Comparison of ENCODE assay signal across 1 fruit fly cellular context in the genomic region with DNA sequence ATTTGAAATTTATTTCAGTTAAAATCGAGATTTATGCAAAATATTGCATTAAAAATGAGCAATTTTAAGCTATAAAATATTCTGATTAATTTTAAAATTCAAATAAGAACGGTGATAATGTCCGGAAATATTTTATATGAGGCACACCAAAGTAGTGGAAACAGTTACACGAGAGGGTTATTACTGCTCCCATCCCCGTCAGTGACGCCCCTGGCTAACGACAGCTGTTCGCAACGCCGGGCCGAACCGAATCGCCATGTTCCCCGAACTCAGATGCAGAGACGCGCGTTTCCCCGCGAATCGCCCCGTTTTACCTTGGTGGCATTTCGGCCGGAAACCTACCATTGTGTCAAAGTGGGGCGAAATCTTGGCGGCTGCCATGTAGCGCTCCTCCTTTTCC.
TF ChIP-seq lines count a peak whose summit lies in the region.

No protein-coding gene starts in this region.

TF ChIP-seq in whole organism, embryonic, 481 proteins besides CTCF, POLR2A, EP300 and RAD21 (continued from another document):
- TF ChIP-seq CG7987 (GFP tag; optimal IDR thresholded peaks at IDR 0.05; lab: Kevin White, UChicago) (no peak), grau (tag; optimal IDR thresholded peaks at IDR 0.05; lab: Kevin White, UChicago) (peak; percentile 19), fd96Cb (tag; optimal IDR thresholded peaks at IDR 0.05; lab: Kevin White, UChicago) (no peak), dpn (GFP tag; optimal IDR thresholded peaks at IDR 0.05; lab: Kevin White, UChicago) (peak; percentile 26 to 36), CG12659 (GFP tag; optimal IDR thresholded peaks at IDR 0.05; lab: Kevin White, UChicago) (peak; percentile 28), schlank (tag; optimal IDR thresholded peaks at IDR 0.05; lab: Kevin White, UChicago) (no peak), CG7745 (tag; optimal IDR thresholded peaks at IDR 0.05; lab: Kevin White, UChicago) (no peak), CG4617 (GFP tag; optimal IDR thresholded peaks at IDR 0.05; lab: Kevin White, UChicago; ENCODE audit: borderline replicate concordance) (no peak), CG18619 (GFP tag; optimal IDR thresholded peaks at IDR 0.05; lab: Kevin White, UChicago) (peak; percentile 31), Hr78 (GFP tag; optimal IDR thresholded peaks at IDR 0.05; lab: Kevin White, UChicago) (no peak), Sox102F (GFP tag; optimal IDR thresholded peaks at IDR 0.05; lab: Kevin White, UChicago) (no peak), NFAT (GFP tag; IDR thresholded peaks at IDR 0.05; lab: Robert Waterston, UW) (0 out of 2 replicates have a peak, but pooled peaks have one; percentile 23), CG13296 (GFP tag; optimal IDR thresholded peaks at IDR 0.05; lab: Kevin White, UChicago) (peak; percentile 9), CG12744 (GFP tag; optimal IDR thresholded peaks at IDR 0.05; lab: Kevin White, UChicago) (no peak), nom (GFP tag; optimal IDR thresholded peaks at IDR 0.05; lab: Kevin White, UChicago) (no peak), kni (GFP tag; optimal IDR thresholded peaks at IDR 0.05; lab: Kevin White, UChicago) (no peak), chinmo (GFP tag; IDR thresholded peaks at IDR 0.05; lab: Robert Waterston, UW; ENCODE audit: partially characterized antibody) (no peak), Atf6 (GFP tag; IDR thresholded peaks at IDR 0.05; lab: Robert Waterston, UW) (peak; percentile 44; the same call in 1 of the 2 replicates), chm (GFP tag; IDR thresholded peaks at IDR 0.05; lab: Robert Waterston, UW) (no peak), CG10147 (GFP tag; optimal IDR thresholded peaks at IDR 0.05; lab: Kevin White, UChicago) (no peak), vnd (GFP tag; IDR thresholded peaks at IDR 0.05; lab: Robert Waterston, UW; ENCODE audit: partially characterized antibody) (no peak), CG42726 (GFP tag; IDR thresholded peaks at IDR 0.05; lab: Robert Waterston, UW; ENCODE audit: partially characterized antibody) (no peak), trh (GFP tag; optimal IDR thresholded peaks at IDR 0.05; lab: Kevin White, UChicago) (no peak), sob (GFP tag; IDR thresholded peaks at IDR 0.05; lab: Robert Waterston, UW) (peak; percentile 23; the same call in 1 of the 2 replicates), CG4282 (GFP tag; optimal IDR thresholded peaks at IDR 0.05; lab: Kevin White, UChicago) (no peak), ham (GFP tag; IDR thresholded peaks at IDR 0.05; lab: Robert Waterston, UW) (peak; percentile 17; the same call in 1 of the 2 replicates), CG7963 (GFP tag; IDR thresholded peaks at IDR 0.05; lab: Robert Waterston, UW; ENCODE audit: partially characterized antibody) (no peak), nerfin-1 (tag; optimal IDR thresholded peaks at IDR 0.05; lab: Kevin White, UChicago) (no peak), pan (optimal IDR thresholded peaks at IDR 0.05; lab: Kevin White, UChicago) (no peak), pan (GFP tag; optimal IDR thresholded peaks at IDR 0.05 in 1 of 2, IDR thresholded peaks at IDR 0.05 in 1 of 2) (peak in 1 of 2 experiments; percentile 64), Hsf (GFP tag; optimal IDR thresholded peaks at IDR 0.05; lab: Kevin White, UChicago) (no peak), hkb (optimal IDR thresholded peaks at IDR 0.05; lab: Kevin White, UChicago) (no peak), hkb (GFP tag; IDR thresholded peaks at IDR 0.05; lab: Robert Waterston, UW) (peak; percentile 69), Xbp1 (GFP tag; optimal IDR thresholded peaks at IDR 0.05; lab: Kevin White, UChicago) (peak; percentile 39), CG43689 (GFP tag; IDR thresholded peaks at IDR 0.05; lab: Robert Waterston, UW) (no peak), pnt (GFP tag; optimal IDR thresholded peaks at IDR 0.05; lab: Kevin White, UChicago) (no peak), crol (GFP tag; IDR thresholded peaks at IDR 0.05; lab: Robert Waterston, UW) (peak; percentile 28; the same call in 1 of the 2 replicates), CG9727 (GFP tag; optimal IDR thresholded peaks at IDR 0.05; lab: Kevin White, UChicago) (no peak), CG9932 (GFP tag; IDR thresholded peaks at IDR 0.05; lab: Robert Waterston, UW) (peak; percentile 54), klu (GFP tag; IDR thresholded peaks at IDR 0.05; lab: Robert Waterston, UW) (no peak), CG6689 (GFP tag; IDR thresholded peaks at IDR 0.05; lab: Robert Waterston, UW) (0 out of 2 replicates have a peak, but pooled peaks have one; percentile 13), row (GFP tag; IDR thresholded peaks at IDR 0.05; lab: Robert Waterston, UW) (peak; percentile 81), CG34422 (GFP tag; IDR thresholded peaks at IDR 0.05; lab: Robert Waterston, UW) (peak; percentile 62; the same call in 1 of the 3 replicates), NfI (GFP tag; optimal IDR thresholded peaks at IDR 0.05; lab: Kevin White, UChicago) (peak; percentile 24), Gug (GFP tag; IDR thresholded peaks at IDR 0.05; lab: Robert Waterston, UW) (peak; percentile 60; the same call in 2 of the 4 replicates), CG12769 (tag; optimal IDR thresholded peaks at IDR 0.05; lab: Kevin White, UChicago) (peak; percentile 32), CG32772 (GFP tag; IDR thresholded peaks at IDR 0.05; lab: Robert Waterston, UW) (no peak), p53 (GFP tag; optimal IDR thresholded peaks at IDR 0.05; lab: Kevin White, UChicago) (no peak), lilli (GFP tag; optimal IDR thresholded peaks at IDR 0.05; lab: Kevin White, UChicago) (peak; percentile 57), lov (optimal IDR thresholded peaks at IDR 0.05; lab: Kevin White, UChicago) (no peak), lov (GFP tag; IDR thresholded peaks at IDR 0.05; lab: Robert Waterston, UW) (0 out of 3 replicates have a peak, but pooled peaks have one; percentile 10), Gsc (GFP tag; IDR thresholded peaks at IDR 0.05; lab: Robert Waterston, UW) (no peak), Ptx1 (GFP tag; IDR thresholded peaks at IDR 0.05; lab: Robert Waterston, UW) (peak; percentile 50), mam (GFP tag; optimal IDR thresholded peaks at IDR 0.05; lab: Kevin White, UChicago) (peak; percentile 38), ranshi (GFP tag; IDR thresholded peaks at IDR 0.05; lab: Robert Waterston, UW) (0 out of 2 replicates have a peak, but pooled peaks have one; percentile 31), al (GFP tag; IDR thresholded peaks at IDR 0.05; lab: Robert Waterston, UW) (0 out of 2 replicates have a peak, but pooled peaks have one; percentile 8), CG17802 (tag; optimal IDR thresholded peaks at IDR 0.05; lab: Kevin White, UChicago) (no peak), Mes4 (GFP tag; optimal IDR thresholded peaks at IDR 0.05; lab: Kevin White, UChicago) (no peak), slbo (GFP tag; IDR thresholded peaks at IDR 0.05; lab: Robert Waterston, UW) (peak; percentile 74), sisA (GFP tag; IDR thresholded peaks at IDR 0.05; lab: Robert Waterston, UW) (peak; percentile 36; the same call in 1 of the 2 replicates), CG17359 (tag; optimal IDR thresholded peaks at IDR 0.05; lab: Kevin White, UChicago) (peak; percentile 39), ATbp (GFP tag; optimal IDR thresholded peaks at IDR 0.05; lab: Kevin White, UChicago) (no peak), jing (GFP tag; optimal IDR thresholded peaks at IDR 0.05; lab: Kevin White, UChicago) (no peak), ken (GFP tag; IDR thresholded peaks at IDR 0.05; lab: Robert Waterston, UW) (peak; percentile 26; the same call in 1 of the 3 replicates), CG9609 (GFP tag; optimal IDR thresholded peaks at IDR 0.05; lab: Kevin White, UChicago) (no peak), CG7839 (tag; optimal IDR thresholded peaks at IDR 0.05; lab: Kevin White, UChicago) (peak; percentile 25), MBD-R2 (GFP tag; IDR thresholded peaks at IDR 0.05; lab: Robert Waterston, UW) (peak; percentile 22), Camta (GFP tag; optimal IDR thresholded peaks at IDR 0.05; lab: Kevin White, UChicago) (peak; percentile 46), CG4404 (GFP tag; IDR thresholded peaks at IDR 0.05; lab: Robert Waterston, UW) (no peak), ewg (GFP tag; optimal IDR thresholded peaks at IDR 0.05; lab: Kevin White, UChicago) (no peak), CG17328 (GFP tag; IDR thresholded peaks at IDR 0.05; lab: Robert Waterston, UW) (peak; percentile 36), Jarid2 (GFP tag; optimal IDR thresholded peaks at IDR 0.05; lab: Kevin White, UChicago) (no peak), Rx (GFP tag; IDR thresholded peaks at IDR 0.05; lab: Robert Waterston, UW) (no peak), crp (GFP tag; optimal IDR thresholded peaks at IDR 0.05; lab: Kevin White, UChicago) (peak; percentile 10 to 82), CG8388 (GFP tag; optimal IDR thresholded peaks at IDR 0.05; lab: Kevin White, UChicago) (peak; percentile 41), E2f2 (GFP tag; IDR thresholded peaks at IDR 0.05; lab: Robert Waterston, UW) (no peak; the same call in 1 of the 2 replicates), CG10543 (GFP tag; optimal IDR thresholded peaks at IDR 0.05; lab: Kevin White, UChicago) (no peak), Antp (GFP tag; optimal IDR thresholded peaks at IDR 0.05; lab: Kevin White, UChicago) (peak; percentile 35), dmrt99B (tag; optimal IDR thresholded peaks at IDR 0.05; lab: Kevin White, UChicago) (peak; percentile 19), Doc2 (GFP tag; IDR thresholded peaks at IDR 0.05; lab: Robert Waterston, UW) (no peak), CG11504 (tag; optimal IDR thresholded peaks at IDR 0.05; lab: Kevin White, UChicago) (peak; percentile 31), otp (GFP tag; IDR thresholded peaks at IDR 0.05; lab: Robert Waterston, UW) (no peak), Rfx (GFP tag; IDR thresholded peaks at IDR 0.05; lab: Robert Waterston, UW) (peak; percentile 64), vvl (GFP tag; IDR thresholded peaks at IDR 0.05; lab: Robert Waterston, UW) (0 out of 2 replicates have a peak, but pooled peaks have one; percentile 40), crc (GFP tag; optimal IDR thresholded peaks at IDR 0.05; lab: Kevin White, UChicago) (peak; percentile 44), gem (tag; optimal IDR thresholded peaks at IDR 0.05; lab: Kevin White, UChicago) (peak; percentile 10), da (GFP tag; optimal IDR thresholded peaks at IDR 0.05; lab: Kevin White, UChicago) (no peak), Nf-YC (tag; optimal IDR thresholded peaks at IDR 0.05; lab: Kevin White, UChicago) (no peak), CG32532 (GFP tag; IDR thresholded peaks at IDR 0.05; lab: Robert Waterston, UW) (peak; percentile 15; the same call in 1 of the 2 replicates), Optix (GFP tag; IDR thresholded peaks at IDR 0.05; lab: Robert Waterston, UW) (peak; percentile 24; the same call in 1 of the 3 replicates), CG6683 (GFP tag; optimal IDR thresholded peaks at IDR 0.05; lab: Kevin White, UChicago) (no peak), CG5953 (GFP tag; IDR thresholded peaks at IDR 0.05; lab: Robert Waterston, UW) (peak; percentile 66), Hr3 (GFP tag; optimal IDR thresholded peaks at IDR 0.05; lab: Kevin White, UChicago) (no peak), scrt (GFP tag; optimal IDR thresholded peaks at IDR 0.05; lab: Kevin White, UChicago) (no peak), Dp (GFP tag; optimal IDR thresholded peaks at IDR 0.05; lab: Kevin White, UChicago) (no peak), Sin3A (optimal IDR thresholded peaks at IDR 0.05; lab: Kevin White, UChicago) (no peak), sens (GFP tag; lab: Kevin White, UChicago) (peak; percentile 53), eyg (GFP tag; optimal IDR thresholded peaks at IDR 0.05; lab: Kevin White, UChicago) (peak; percentile 0), ems (GFP tag; optimal IDR thresholded peaks at IDR 0.05; lab: Kevin White, UChicago) (peak; percentile 9), zfh1 (GFP tag; IDR thresholded peaks at IDR 0.05; lab: Robert Waterston, UW) (peak; percentile 58; the same call in 2 of the 3 replicates), Myb (GFP tag; optimal IDR thresholded peaks at IDR 0.05; lab: Kevin White, UChicago) (peak; percentile 1), Abd-B (GFP tag; optimal IDR thresholded peaks at IDR 0.05; lab: Kevin White, UChicago) (no peak), YL-1 (GFP tag; optimal IDR thresholded peaks at IDR 0.05; lab: Kevin White, UChicago) (no peak), Deaf1 (tag; optimal IDR thresholded peaks at IDR 0.05; lab: Kevin White, UChicago) (peak; percentile 88), bowl (GFP tag; IDR thresholded peaks at IDR 0.05; lab: Robert Waterston, UW) (peak; percentile 41; the same call in 1 of the 2 replicates), tin (GFP tag; optimal IDR thresholded peaks at IDR 0.05; lab: Kevin White, UChicago) (peak; percentile 39), CG11456 (GFP tag; IDR thresholded peaks at IDR 0.05; lab: Robert Waterston, UW) (0 out of 3 replicates have a peak, but pooled peaks have one; percentile 34), Pdp1 (GFP tag; optimal IDR thresholded peaks at IDR 0.05; lab: Kevin White, UChicago) (no peak), dan (GFP tag; IDR thresholded peaks at IDR 0.05; lab: Robert Waterston, UW) (no peak), ttk (GFP tag; IDR thresholded peaks at IDR 0.05; lab: Robert Waterston, UW) (0 out of 2 replicates have a peak, but pooled peaks have one; percentile 25)
